Worm (Caenorhabditis elegans): ENCODE data around the gene C39E9.7.

- TF ChIP-seq mxl-2 (GFP tag; conservative IDR thresholded peaks at IDR 0.05) (no peak), hif-1 (tag; optimal IDR thresholded peaks at IDR 0.05) (no peak), ceh-20 (GFP tag; IDR thresholded peaks at IDR 0.05) (no peak), ama-1 (optimal IDR thresholded peaks at IDR 0.05) (no peak), mdt-29 (GFP tag; IDR thresholded peaks at IDR 0.05) (no peak), pqm-1 (tag; optimal IDR thresholded peaks at IDR 0.05) (no peak), ceh-82 (tag; optimal IDR thresholded peaks at IDR 0.05) (no peak), tra-1 (GFP tag; IDR thresholded peaks at IDR 0.05) (no peak)
These were observed 42.3 kb upstream of the C39E9.7 start, which contains the start of gene unc-30 for ce11 chrIV:13118794-13119193.

All from whole organism, L4 larva.